Fruit fly (Drosophila melanogaster) whole organism, embryonic: ENCODE data around the gene fal.

ENCODE experiments used
- Ada2b ChIP-seq: fragments of 200-800 bp; sonication (Bioruptor generic); IDR thresholded peaks from 2 replicates; pipeline ENCODE4 v1.3.6; 2022; ENCODE audit warnings: missing biosample characterization, missing genetic modification characterization
- CG15479 ChIP-seq: fragments of 200-800 bp; sonication (Bioruptor generic); optimal IDR thresholded peaks from 3 replicates; lab custom pipeline; 2019; ENCODE audit warnings: missing biosample characterization, mild to moderate bottlenecking, missing genetic modification characterization, moderate library complexity
- CG2120 ChIP-seq: fragments of 200-800 bp; sonication (Bioruptor generic); optimal IDR thresholded peaks from 3 replicates; lab custom pipeline; 2016; ENCODE audit warnings: missing biosample characterization, missing genetic modification characterization
- CG9609 ChIP-seq: fragments of 200-800 bp; sonication (Bioruptor generic); optimal IDR thresholded peaks from 3 replicates; lab custom pipeline; 2016; ENCODE audit warnings: missing biosample characterization, missing genetic modification characterization
- Hr39 ChIP-seq: fragments of >200 bp; optimal IDR thresholded peaks from 2 replicates; lab custom pipeline; 2017
- Sin3A ChIP-seq: fragments of >200 bp; optimal IDR thresholded peaks from 2 replicates; lab custom pipeline; 2018
- caup ChIP-seq: fragments of 200-800 bp; sonication (Bioruptor generic); optimal IDR thresholded peaks from 3 replicates; lab custom pipeline; 2017; ENCODE audit warnings: missing biosample characterization, mild to moderate bottlenecking, missing genetic modification characterization, moderate library complexity; ENCODE audit not compliant: severe bottlenecking
- crp ChIP-seq, 2 experiments: fragments of 200-800 bp; sonication (Bioruptor generic); optimal IDR thresholded peaks; 2 replicates in 1 of 2; 3 replicates in 1 of 2; lab custom pipeline; 2017; ENCODE audit warnings: missing biosample characterization in 2 of 2, missing genetic modification characterization in 2 of 2, mild to moderate bottlenecking in 1 of 2, moderate library complexity in 1 of 2
- eve ChIP-seq, 2 experiments: fragments of >200 bp; optimal IDR thresholded peaks; 2 replicates each; lab custom pipeline; 2017; ENCODE audit warnings: missing biosample characterization in 2 of 2, missing genetic modification characterization in 2 of 2
- fru ChIP-seq: fragments of >200 bp; optimal IDR thresholded peaks from 2 replicates; lab custom pipeline; 2017
- nom ChIP-seq: fragments of 200-800 bp; sonication (Bioruptor generic); optimal IDR thresholded peaks from 2 replicates; lab custom pipeline; 2017; ENCODE audit warnings: missing biosample characterization, missing genetic modification characterization, mild to moderate bottlenecking, moderate library complexity, missing genetic modification reagents

dm6 chr3L:19291465-19292413, 2.6 kb upstream of the fal start:
- no peak for TF ChIP-seq fru (lab: Kevin White, UChicago)
- no peak for TF ChIP-seq CG9609 (GFP tag; lab: Kevin White, UChicago)
- no peak for TF ChIP-seq Ada2b (GFP tag; lab: Robert Waterston, UW)
- no peak for TF ChIP-seq crp (GFP tag; optimal IDR thresholded peaks at IDR 0.05; lab: Kevin White, UChicago)
- TF ChIP-seq Hr39 (lab: Kevin White, UChicago) = no peak
- no peak for TF ChIP-seq Sin3A (lab: Kevin White, UChicago)
- no peak for TF ChIP-seq eve (GFP tag; optimal IDR thresholded peaks at IDR 0.05; lab: Kevin White, UChicago)
- no peak for TF ChIP-seq CG15479 (GFP tag; lab: Kevin White, UChicago)
- TF ChIP-seq nom = no peak
- no peak for TF ChIP-seq CG2120 (GFP tag; lab: Kevin White, UChicago)
- TF ChIP-seq caup (GFP tag; lab: Kevin White, UChicago) = no peak
